Worm (Caenorhabditis elegans): ENCODE measurements around the gene C27D6.3.

Gene C27D6.3

DNA sequence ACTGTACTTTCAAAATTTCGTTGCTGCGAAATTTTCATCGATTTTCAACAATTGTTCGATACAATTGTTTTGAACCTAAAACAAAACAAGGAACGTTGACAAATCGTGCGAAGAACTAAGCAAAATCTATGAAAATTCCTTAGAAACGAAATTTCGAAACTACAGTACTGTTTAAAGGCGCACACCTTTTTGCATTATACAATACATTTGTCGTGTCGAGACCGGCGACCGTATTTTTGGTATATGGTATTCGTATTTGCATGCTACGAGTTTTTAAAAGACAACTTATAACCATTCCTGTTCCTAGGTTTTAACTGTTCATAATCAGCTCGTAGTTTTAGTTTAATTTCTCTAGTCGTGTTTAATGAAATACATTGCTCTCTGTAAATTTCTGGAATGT, 4.3 kb upstream of the C27D6.3 start (continued):
- TF ChIP-seq dmd-8 (GFP tag; IDR thresholded peaks at IDR 0.05) (no peak), lim-7 (GFP tag; IDR thresholded peaks at IDR 0.05) (no peak), lin-15B (tag; optimal IDR thresholded peaks at IDR 0.05) (no peak), unc-39 (tag; optimal IDR thresholded peaks at IDR 0.05) (no peak), F37D6.2 (tag; optimal IDR thresholded peaks at IDR 0.05) (no peak), ctbp-1 (GFP tag; IDR thresholded peaks at IDR 0.05) (no peak), ZK546.5 (tag; optimal IDR thresholded peaks at IDR 0.05) (no peak), mxl-2 (GFP tag; conservative IDR thresholded peaks at IDR 0.05) (no peak), nhr-6 (tag; optimal IDR thresholded peaks at IDR 0.05) (no peak), T26A8.4 (GFP tag; IDR thresholded peaks at IDR 0.05) (peak; percentile 56), ceh-20 (GFP tag; IDR thresholded peaks at IDR 0.05) (no peak), mes-2 (tag; optimal IDR thresholded peaks at IDR 0.05; ENCODE audit: poor library complexity, severe bottlenecking) (no peak), nhr-237 (tag; optimal IDR thresholded peaks at IDR 0.05) (no peak), egl-27 (tag; optimal IDR thresholded peaks at IDR 0.05) (no peak), Y75B8A.6 (GFP tag; IDR thresholded peaks at IDR 0.05) (0 out of 2 replicates have a peak, but pooled peaks have one; percentile 12), saeg-2 (GFP tag; IDR thresholded peaks at IDR 0.05) (0 out of 2 replicates have a peak, but pooled peaks have one; percentile 21)

DNA sequence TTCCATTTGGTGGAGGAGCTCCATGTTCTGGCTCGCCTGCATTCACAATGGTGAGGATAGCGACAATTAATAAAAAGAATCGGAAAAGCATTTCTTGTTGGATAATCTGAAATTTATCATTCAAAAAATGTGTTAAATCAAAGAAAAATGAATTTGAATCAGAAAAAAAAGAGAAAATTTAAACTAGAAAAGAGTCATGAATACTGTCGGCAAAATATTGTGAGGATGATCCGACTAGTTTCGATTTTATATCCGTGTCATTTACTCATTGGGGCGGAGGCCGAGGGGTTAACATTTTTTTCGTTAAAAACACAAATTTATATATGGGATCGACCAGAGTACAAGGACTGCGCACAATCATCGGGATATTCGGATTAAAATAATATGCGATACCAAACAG, 3.6 kb upstream of the C27D6.3 start, which contains the start of gene C27D6.12:
C27D6.12 (minus strand) TSS at position 101 of the 400 bp plus-strand sequence.
- no peak for TF ChIP-seq hlh-11 (tag; optimal IDR thresholded peaks at IDR 0.05)
- no peak for TF ChIP-seq F10B5.3 (tag; optimal IDR thresholded peaks at IDR 0.05)
- TF ChIP-seq duxl-1 (tag; optimal IDR thresholded peaks at IDR 0.05; ENCODE audit: poor library complexity) = no peak
- peak; percentile 17 for TF ChIP-seq aha-1 (tag)
- TF ChIP-seq cey-2 (tag; optimal IDR thresholded peaks at IDR 0.05; ENCODE audit: borderline replicate concordance, insufficient read depth) = no peak
- TF ChIP-seq egl-27 (tag; optimal IDR thresholded peaks at IDR 0.05) = no peak
- TF ChIP-seq unc-62 (GFP tag; optimal IDR thresholded peaks at IDR 0.05 in 1 of 2) = peak in 1 of 2 experiments; percentile 44
- no peak for TF ChIP-seq unc-62 (tag; optimal IDR thresholded peaks at IDR 0.05)

DNA sequence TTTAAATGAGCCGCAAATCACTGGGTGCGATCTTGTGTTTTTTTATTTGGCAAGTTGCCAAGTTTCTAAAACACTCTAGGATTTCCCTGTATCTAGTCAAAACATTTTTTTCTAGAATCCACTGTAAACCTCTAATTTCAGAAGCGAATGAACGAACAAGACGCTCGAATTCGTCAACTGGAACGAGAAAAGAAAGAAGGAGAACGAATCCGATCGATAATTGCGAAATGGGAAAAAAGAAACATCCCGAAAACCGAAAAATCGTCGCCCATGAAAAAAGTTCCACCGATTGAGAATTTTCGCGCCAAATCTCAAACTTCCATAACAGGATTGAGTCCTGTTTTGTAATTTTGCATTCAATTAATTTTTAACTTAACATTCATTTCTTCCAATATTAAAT, 2.7 kb upstream of the C27D6.3 start:
- TF ChIP-seq nhr-237 (tag; optimal IDR thresholded peaks at IDR 0.05) (no peak), daf-8 (GFP tag; IDR thresholded peaks at IDR 0.05) (no peak), duxl-1 (tag; optimal IDR thresholded peaks at IDR 0.05; ENCODE audit: poor library complexity) (no peak), aha-1 (tag) (peak; percentile 93), attf-4 (tag; optimal IDR thresholded peaks at IDR 0.05) (no peak), unc-62 (GFP tag; optimal IDR thresholded peaks at IDR 0.05 in 1 of 2) (peak in 1 of 2 experiments; percentile 37), unc-62 (tag; optimal IDR thresholded peaks at IDR 0.05) (no peak)

DNA sequence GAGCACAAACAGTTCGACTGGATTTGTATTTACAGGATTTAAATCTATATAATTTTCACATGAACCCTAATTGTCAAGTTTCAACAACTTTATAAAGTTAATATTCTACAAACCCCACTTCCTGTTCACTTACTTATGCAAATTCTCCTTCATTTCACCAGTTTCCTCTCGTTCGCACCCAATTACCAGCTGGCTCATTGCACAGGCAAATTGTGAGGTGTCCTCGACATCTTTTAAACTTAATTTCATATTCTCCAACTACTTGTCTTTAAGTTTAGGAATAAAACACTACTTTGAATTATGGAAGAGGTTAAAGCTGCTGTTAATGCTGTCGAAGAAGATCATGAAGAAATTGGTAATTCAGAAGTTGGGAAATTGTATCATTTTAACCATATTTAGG, 1.8 kb downstream of the C27D6.3 start, which contains the start of gene C27D6.1:
C27D6.1 (plus strand) TSS at position 301 of the 400 bp plus-strand sequence.
- TF ChIP-seq aha-1 (tag) (peak; percentile 5), unc-62 (GFP tag; optimal IDR thresholded peaks at IDR 0.05 in 1 of 2) (peak in 1 of 2 experiments; percentile 74), unc-62 (tag; optimal IDR thresholded peaks at IDR 0.05) (no peak), Y5F2A.4 (GFP tag; optimal IDR thresholded peaks at IDR 0.05) (no peak)

DNA sequence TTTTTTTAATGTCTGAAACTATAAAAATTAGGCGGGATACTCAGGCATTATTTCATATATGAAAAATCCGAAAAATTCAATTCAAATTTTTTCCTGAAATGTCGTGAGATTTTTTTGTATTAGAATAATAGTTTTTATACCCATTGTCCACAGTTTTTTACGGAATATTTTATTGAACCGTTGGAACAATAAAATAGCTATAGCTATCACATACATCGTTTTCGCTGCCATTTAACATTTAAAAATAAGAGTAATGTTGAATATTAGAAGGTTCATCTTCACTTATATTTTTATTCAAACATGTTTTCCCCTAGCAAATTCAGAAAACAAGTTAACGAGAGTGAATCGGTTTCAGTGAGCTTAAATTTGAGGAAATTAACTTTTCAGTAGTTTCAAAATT, 2.7 kb downstream of the C27D6.3 start, which contains the start of gene C27D6.15:
C27D6.15 (plus strand) TSS at position 301 of the 400 bp plus-strand sequence.
- TF ChIP-seq snpc-1.2 (GFP tag; IDR thresholded peaks at IDR 0.05) = no peak
- no peak for TF ChIP-seq lin-38 (GFP tag; IDR thresholded peaks at IDR 0.05)
- TF ChIP-seq Y5F2A.4 (GFP tag; optimal IDR thresholded peaks at IDR 0.05) = no peak
- TF ChIP-seq nhr-48 (tag; optimal IDR thresholded peaks at IDR 0.05) = no peak

DNA sequence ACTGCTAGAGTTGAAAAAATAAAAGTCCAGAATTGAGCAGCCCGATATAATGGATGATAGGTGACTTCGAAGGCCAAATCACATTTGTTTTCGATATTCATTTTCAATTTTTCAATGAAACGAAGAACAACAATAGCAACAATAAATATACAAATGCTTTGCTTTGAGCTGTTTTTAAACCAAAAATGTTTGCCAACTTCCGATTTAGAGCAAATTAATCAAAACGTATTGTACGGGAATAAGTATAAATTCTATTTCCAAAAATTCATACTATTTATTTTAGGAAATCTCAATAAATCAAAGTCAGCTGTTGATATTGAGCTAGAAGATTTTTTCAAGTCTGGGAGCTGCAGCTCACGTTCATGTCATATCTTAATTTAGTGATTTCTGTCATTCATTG, 3.3 kb downstream of the C27D6.3 start, which contains the start of gene srb-1:
srb-1 (minus strand) TSS at position 101 of the 400 bp plus-strand sequence.
- TF ChIP-seq daf-16 (GFP tag; optimal IDR thresholded peaks at IDR 0.05) (no peak), daf-16 (tag; optimal IDR thresholded peaks at IDR 0.05) (no peak), sdz-12 (GFP tag; optimal IDR thresholded peaks at IDR 0.05) (no peak), ces-1 (GFP tag; optimal IDR thresholded peaks at IDR 0.05) (no peak), unc-62 (GFP tag; optimal IDR thresholded peaks at IDR 0.05 in 1 of 2) (peak in 1 of 2 experiments; percentile 15), unc-62 (tag; optimal IDR thresholded peaks at IDR 0.05) (no peak), aly-2 (tag; optimal IDR thresholded peaks at IDR 0.05) (no peak)

Measured in whole organism, L4 larva.